Fruit fly (Drosophila melanogaster): ENCODE measurements around the gene CkIalpha.

CkIalpha gene

dm6 chrX:12631317-12632156 is 21.9 kb upstream of the CkIalpha start, which contains the start of gene Tomosyn (continued):
- TF ChIP-seq Dfd (GFP tag; optimal IDR thresholded peaks at IDR 0.05) (no peak), CG10654 (GFP tag; optimal IDR thresholded peaks at IDR 0.05) (no peak), CG13287 (GFP tag; IDR thresholded peaks at IDR 0.05; ENCODE audit: partially characterized antibody) (peak; percentile 82), Nf-YA (GFP tag; IDR thresholded peaks at IDR 0.05) (no peak), chif (GFP tag; optimal IDR thresholded peaks at IDR 0.05) (peak in 1 of 2 experiments; percentile 28), en (GFP tag; optimal IDR thresholded peaks at IDR 0.05) (no peak), PHDP (tag; optimal IDR thresholded peaks at IDR 0.05) (peak; percentile 35), jumu (GFP tag; optimal IDR thresholded peaks at IDR 0.05) (peak; percentile 16), CG16779 (GFP tag; IDR thresholded peaks at IDR 0.05) (no peak), HLH4C (GFP tag; IDR thresholded peaks at IDR 0.05; ENCODE audit: partially characterized antibody) (peak; percentile 77), CG1602 (GFP tag; optimal IDR thresholded peaks at IDR 0.05) (no peak), peb (GFP tag; IDR thresholded peaks at IDR 0.05) (no peak), emc (GFP tag; optimal IDR thresholded peaks at IDR 0.05) (no peak), corto (GFP tag; optimal IDR thresholded peaks at IDR 0.05) (no peak), insv (GFP tag; optimal IDR thresholded peaks at IDR 0.05) (no peak), Nf-YC (tag; optimal IDR thresholded peaks at IDR 0.05) (peak; percentile 53), her (GFP tag; optimal IDR thresholded peaks at IDR 0.05) (peak; percentile 48), slbo (GFP tag; IDR thresholded peaks at IDR 0.05) (no peak)

dm6 chrX:12632157-12632422 is 21.3 kb upstream of the CkIalpha start:
- TF ChIP-seq ac (GFP tag; optimal IDR thresholded peaks at IDR 0.05) = no peak
- TF ChIP-seq CG1233 (GFP tag; optimal IDR thresholded peaks at IDR 0.05) = no peak
- TF ChIP-seq nmo (GFP tag; optimal IDR thresholded peaks at IDR 0.05) = no peak
- peak; percentile 40 for TF ChIP-seq CG15479 (GFP tag; optimal IDR thresholded peaks at IDR 0.05)
- TF ChIP-seq Atf6 (GFP tag; IDR thresholded peaks at IDR 0.05) = no peak
- no peak for TF ChIP-seq CG16813 (GFP tag; IDR thresholded peaks at IDR 0.05; ENCODE audit: partially characterized antibody)
- no peak for TF ChIP-seq CG1529 (GFP tag; optimal IDR thresholded peaks at IDR 0.05)
- no peak for TF ChIP-seq btn (GFP tag; optimal IDR thresholded peaks at IDR 0.05)
- no peak for TF ChIP-seq eyg (GFP tag; optimal IDR thresholded peaks at IDR 0.05)
- TF ChIP-seq kay (GFP tag; optimal IDR thresholded peaks at IDR 0.05) = no peak
- no peak for TF ChIP-seq CG30020 (tag; optimal IDR thresholded peaks at IDR 0.05)
- TF ChIP-seq Lhr (GFP tag; optimal IDR thresholded peaks at IDR 0.05) = no peak
- no peak for TF ChIP-seq CG6654 (GFP tag; optimal IDR thresholded peaks at IDR 0.05)
- no peak for TF ChIP-seq pros (GFP tag; optimal IDR thresholded peaks at IDR 0.05)
- TF ChIP-seq CG6765 (GFP tag; optimal IDR thresholded peaks at IDR 0.05) = no peak
- TF ChIP-seq HHEX (GFP tag; optimal IDR thresholded peaks at IDR 0.05) = no peak
- TF ChIP-seq CG3847 (GFP tag; IDR thresholded peaks at IDR 0.05) = no peak
- TF ChIP-seq chif (GFP tag; optimal IDR thresholded peaks at IDR 0.05) = no peak
- TF ChIP-seq Sox102F (GFP tag; optimal IDR thresholded peaks at IDR 0.05) = no peak
- TF ChIP-seq CG7745 (tag; optimal IDR thresholded peaks at IDR 0.05) = no peak
- TF ChIP-seq trh (GFP tag; optimal IDR thresholded peaks at IDR 0.05) = no peak
- no peak for TF ChIP-seq Kr (GFP tag; optimal IDR thresholded peaks at IDR 0.05)
- no peak for TF ChIP-seq HLH4C (GFP tag; IDR thresholded peaks at IDR 0.05; ENCODE audit: partially characterized antibody)
- TF ChIP-seq CG8281 (tag; optimal IDR thresholded peaks at IDR 0.05) = no peak
- no peak for TF ChIP-seq CG4730 (GFP tag; IDR thresholded peaks at IDR 0.05)
- no peak for TF ChIP-seq CG14965 (GFP tag; optimal IDR thresholded peaks at IDR 0.05; ENCODE audit: borderline replicate concordance)
- TF ChIP-seq insv (GFP tag; optimal IDR thresholded peaks at IDR 0.05) = peak; percentile 47 to 91
- no peak for TF ChIP-seq CG18262 (tag; optimal IDR thresholded peaks at IDR 0.05)
- TF ChIP-seq al (GFP tag; IDR thresholded peaks at IDR 0.05) = no peak
- TF ChIP-seq CG15073 (GFP tag; optimal IDR thresholded peaks at IDR 0.05) = no peak
- TF ChIP-seq stwl (tag; optimal IDR thresholded peaks at IDR 0.05) = no peak
- no peak for TF ChIP-seq disco-r (GFP tag; optimal IDR thresholded peaks at IDR 0.05)
- no peak for TF ChIP-seq CG8924 (tag; optimal IDR thresholded peaks at IDR 0.05)
- no peak for TF ChIP-seq CG15269 (tag; optimal IDR thresholded peaks at IDR 0.05)

All from whole organism, embryonic.